Worm (Caenorhabditis elegans): ENCODE measurements around the gene Y67H2A.2.
A peak's percentile ranks its signal among the peaks of the same experiment; 100 is the strongest.

DNA sequence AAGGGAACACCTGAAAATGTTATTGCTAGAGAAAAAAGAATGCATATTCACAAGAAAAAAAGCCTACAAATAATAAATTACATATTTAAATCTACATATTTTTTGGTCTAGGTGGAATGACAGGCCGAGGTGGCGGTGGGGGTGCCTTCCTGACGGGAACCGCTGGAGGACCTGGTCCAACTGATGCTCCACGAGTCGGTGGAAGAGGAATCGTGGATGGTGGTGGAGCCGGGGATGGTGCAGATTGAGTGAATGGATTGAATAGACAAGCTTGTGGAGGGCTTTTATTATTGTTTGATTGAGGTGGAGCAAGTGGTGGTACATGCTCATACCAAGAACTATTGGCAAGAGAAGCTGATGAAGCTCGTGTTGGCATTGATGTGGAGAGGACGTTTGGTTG is 35.8 kb downstream of the Y67H2A.2 start:
- no peak for TF ChIP-seq T26A5.8 (tag; optimal IDR thresholded peaks at IDR 0.05)
- no peak for TF ChIP-seq efl-1 (GFP tag; optimal IDR thresholded peaks at IDR 0.05)
- TF ChIP-seq cebp-2 (GFP tag; IDR thresholded peaks at IDR 0.05): 0 out of 2 replicates have a peak, but pooled peaks have one; percentile 62
- TF ChIP-seq C06A6.2 (GFP tag; conservative IDR thresholded peaks at IDR 0.05): no peak
- TF ChIP-seq snpc-4 (GFP tag; optimal IDR thresholded peaks at IDR 0.05): no peak
- no peak for TF ChIP-seq snpc-4 (tag; optimal IDR thresholded peaks at IDR 0.05)
- no peak for TF ChIP-seq ama-1 (optimal IDR thresholded peaks at IDR 0.05)
- no peak for TF ChIP-seq ama-1 (GFP tag; optimal IDR thresholded peaks at IDR 0.05)
- TF ChIP-seq pha-4 (tag; optimal IDR thresholded peaks at IDR 0.05): no peak
- no peak for TF ChIP-seq Y56A3A.18 (GFP tag; IDR thresholded peaks at IDR 0.05)
- no peak for TF ChIP-seq Y79H2A.3 (GFP tag; conservative IDR thresholded peaks at IDR 0.05)
- no peak for TF ChIP-seq aptf-3 (GFP tag; IDR thresholded peaks at IDR 0.05)
- TF ChIP-seq B0336.3 (GFP tag; IDR thresholded peaks at IDR 0.05): no peak
- TF ChIP-seq nfyb-1 (GFP tag; IDR thresholded peaks at IDR 0.05): no peak
- no peak for TF ChIP-seq let-526 (GFP tag; IDR thresholded peaks at IDR 0.05)
- no peak for TF ChIP-seq mel-28 (tag; optimal IDR thresholded peaks at IDR 0.05; ENCODE audit: borderline replicate concordance)

All from whole organism, young adult.